Worm (Caenorhabditis elegans): ENCODE data around the gene ric-7.

Gene ric-7

DNA sequence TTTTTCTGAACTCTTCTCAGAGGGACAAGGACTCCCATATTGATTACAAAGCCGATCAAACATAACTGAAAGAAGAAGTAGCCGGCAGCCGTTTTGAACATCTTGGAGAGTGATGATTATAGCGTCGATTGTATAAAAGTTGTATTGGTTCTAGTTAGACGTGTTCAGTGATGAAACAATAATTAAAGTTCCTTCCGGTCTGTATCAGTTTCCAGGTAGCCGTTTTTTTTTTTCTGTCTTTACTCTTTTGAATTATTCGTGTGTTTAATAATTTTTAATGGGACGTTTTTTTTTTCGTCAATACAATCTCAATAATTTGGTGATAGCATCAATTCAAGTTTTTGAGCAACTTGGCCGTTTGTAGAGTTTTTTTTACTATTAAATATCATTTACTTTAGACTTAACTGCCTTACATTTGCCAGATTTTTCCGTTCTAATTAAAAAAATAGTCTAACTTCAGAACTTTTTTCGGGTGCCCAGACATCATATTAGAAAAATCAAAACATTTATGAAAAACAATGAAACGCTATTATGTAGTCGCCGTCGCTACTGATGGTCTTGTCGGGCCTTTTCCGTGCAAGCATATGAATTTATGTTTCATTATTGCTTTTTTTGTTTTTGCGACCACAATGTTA, 59.2 kb downstream of the ric-7 start, which contains the start of the genes srx-10 and clec-226:
srx-10 (minus strand) TSS at position 101 of the 635 bp plus-strand sequence.
clec-226 (plus strand) TSS at position 585 of the 635 bp plus-strand sequence.
- TF ChIP-seq unc-3 (GFP tag; conservative IDR thresholded peaks at IDR 0.05) (no peak), unc-3 (tag; optimal IDR thresholded peaks at IDR 0.05) (no peak), npax-4 (tag; optimal IDR thresholded peaks at IDR 0.05) (no peak), ceh-34 (tag; optimal IDR thresholded peaks at IDR 0.05) (no peak), nfya-1 (tag; optimal IDR thresholded peaks at IDR 0.05) (no peak), mec-3 (tag; optimal IDR thresholded peaks at IDR 0.05; ENCODE audit: borderline replicate concordance) (no peak), T23F11.4 (GFP tag; optimal IDR thresholded peaks at IDR 0.05) (no peak), sdc-2 (tag; optimal IDR thresholded peaks at IDR 0.05) (no peak), Y22D7AL.16 (tag; optimal IDR thresholded peaks at IDR 0.05) (no peak), pag-3 (tag; optimal IDR thresholded peaks at IDR 0.05; ENCODE audit: borderline replicate concordance) (no peak)

DNA sequence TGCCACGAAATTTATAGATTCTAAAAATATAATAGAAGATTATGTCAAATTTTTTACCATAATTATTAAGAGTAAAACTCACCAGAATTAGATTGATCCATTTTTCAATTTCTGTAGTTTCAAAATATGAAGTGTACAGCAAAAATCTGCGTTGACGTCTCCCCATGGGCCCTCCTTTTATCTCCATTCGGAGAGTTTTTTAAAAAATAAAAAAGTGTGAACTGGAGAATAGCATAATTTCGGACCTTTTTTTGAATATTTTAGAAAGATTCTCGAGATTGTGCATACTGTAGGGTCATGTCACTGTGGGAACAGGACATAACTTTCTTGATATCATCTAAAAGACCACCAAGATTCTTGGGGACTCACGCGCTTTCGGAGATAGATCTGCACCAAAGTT, 63.6 kb downstream of the ric-7 start, which contains the start of gene dpr-1:
dpr-1 (minus strand) TSS at position 101 of the 400 bp plus-strand sequence.
- TF ChIP-seq ceh-34 (tag; optimal IDR thresholded peaks at IDR 0.05) (no peak), ref-2 (tag; optimal IDR thresholded peaks at IDR 0.05) (no peak), T23F11.4 (GFP tag; optimal IDR thresholded peaks at IDR 0.05) (no peak), odd-2 (tag; optimal IDR thresholded peaks at IDR 0.05) (no peak), dmd-4 (tag; optimal IDR thresholded peaks at IDR 0.05; ENCODE audit: borderline replicate concordance) (no peak)

Measured in whole organism, late embryonic.